Worm (Caenorhabditis elegans) whole organism, midembryonic: Measurements from ENCODE around the gene klp-7.

Source experiments
- T22C8.4 ChIP-seq: fragments of 200-800 bp; sonication (Bioruptor generic); IDR thresholded peaks from 2 replicates; pipeline ENCODE4 v1.3.6; 2022; ENCODE audit warnings: missing genetic modification characterization, missing compliant biosample characterization
- cog-1 ChIP-seq: sonication (generic microtip); optimal IDR thresholded peaks from 2 replicates; lab custom pipeline; 2016; ENCODE audit warnings: missing genetic modification characterization, missing compliant biosample characterization
- flt-1 ChIP-seq: fragments of 200-800 bp; sonication (Bioruptor generic); IDR thresholded peaks from 2 replicates; pipeline ENCODE4 v1.3.6; 2022; ENCODE audit warnings: missing genetic modification characterization, missing compliant biosample characterization
- klf-2 ChIP-seq: fragments of 200-800 bp; sonication (Bioruptor generic); conservative IDR thresholded peaks from 2 replicates; pipeline ENCODE4 v1.3.6; 2022; ENCODE audit warnings: missing genetic modification reagents, missing genetic modification characterization, missing compliant biosample characterization
- med-1 ChIP-seq: sonication (generic microtip); optimal IDR thresholded peaks from 2 replicates; lab custom pipeline; 2017; ENCODE audit warnings: missing genetic modification characterization, mild to moderate bottlenecking, missing compliant biosample characterization, antibody characterized with exemption, missing genetic modification reagents; ENCODE audit not compliant: insufficient read depth
- ref-1 ChIP-seq: fragments of 200-800 bp; sonication (Bioruptor generic); conservative IDR thresholded peaks from 2 replicates; pipeline ENCODE4 v1.3.6; 2022; ENCODE audit warnings: missing genetic modification reagents, missing genetic modification characterization, missing compliant biosample characterization
- tab-1 ChIP-seq: fragments of 200-800 bp; sonication (Bioruptor generic); IDR thresholded peaks from 2 replicates; pipeline ENCODE4 v1.3.6; 2022; ENCODE audit warnings: missing genetic modification characterization, missing compliant biosample characterization
- ztf-23 ChIP-seq: fragments of 200-800 bp; sonication (Bioruptor generic); IDR thresholded peaks from 2 replicates; pipeline ENCODE4 v1.3.6; 2022; ENCODE audit warnings: missing genetic modification reagents, missing genetic modification characterization, missing compliant biosample characterization
- ztf-29 ChIP-seq: fragments of 200-800 bp; sonication (Bioruptor generic); IDR thresholded peaks from 2 replicates; pipeline ENCODE4 v1.3.6; 2022; ENCODE audit warnings: missing genetic modification reagents, missing genetic modification characterization, missing compliant biosample characterization

klp-7 gene

ce11 chrIII:10794049-10794448 is 11.7 kb upstream of the klp-7 start, which contains the start of gene clec-163:
clec-163 (plus strand) TSS chrIII:10794349.
- TF ChIP-seq cog-1 (tag; lab: Kevin White, UChicago), result no peak
- TF ChIP-seq flt-1 (GFP tag; lab: Robert Waterston, UW), result no peak
- TF ChIP-seq T22C8.4 (GFP tag; lab: Robert Waterston, UW), result no peak
- no peak for TF ChIP-seq klf-2
- no peak for TF ChIP-seq med-1 (GFP tag; lab: Kevin White, UChicago)
- no peak for TF ChIP-seq ztf-23 (GFP tag; lab: Robert Waterston, UW)
- TF ChIP-seq ztf-29 (GFP tag; lab: Robert Waterston, UW), result no peak
- TF ChIP-seq ref-1 (GFP tag; lab: Robert Waterston, UW), result no peak
- TF ChIP-seq tab-1 (GFP tag; lab: Robert Waterston, UW), result no peak

- TF ChIP-seq ztf-23 (GFP tag; lab: Robert Waterston, UW), result no peak
- TF ChIP-seq tab-1 (GFP tag; lab: Robert Waterston, UW), result no peak
- TF ChIP-seq ref-1 (GFP tag; lab: Robert Waterston, UW), result no peak
- no peak for TF ChIP-seq cog-1 (tag; lab: Kevin White, UChicago)
- TF ChIP-seq klf-2, result no peak
These were observed 3.7 kb upstream of the klp-7 start, which contains the start of gene K11D9.3 for ce11 chrIII:10802032-10802431. K11D9.3 (minus strand) TSS chrIII:10802212.

ce11 chrIII:10805172-10805571 is 553 bp upstream of the klp-7 start:
- no peak for TF ChIP-seq ref-1 (GFP tag; lab: Robert Waterston, UW)
- TF ChIP-seq T22C8.4 (GFP tag; lab: Robert Waterston, UW), result no peak
- TF ChIP-seq klf-2, result no peak
- no peak for TF ChIP-seq ztf-23 (GFP tag; lab: Robert Waterston, UW)

ce11 chrIII:10806821-10807220 is 1.1 kb downstream of the klp-7 start:
- TF ChIP-seq med-1 (GFP tag; lab: Kevin White, UChicago) (no peak), T22C8.4 (GFP tag; lab: Robert Waterston, UW) (no peak), ref-1 (GFP tag; lab: Robert Waterston, UW) (no peak), ztf-29 (GFP tag; lab: Robert Waterston, UW) (no peak), flt-1 (GFP tag; lab: Robert Waterston, UW) (no peak), tab-1 (GFP tag; lab: Robert Waterston, UW) (no peak), klf-2 (no peak), ztf-23 (GFP tag; lab: Robert Waterston, UW) (no peak), cog-1 (tag; lab: Kevin White, UChicago) (no peak)

DNA sequence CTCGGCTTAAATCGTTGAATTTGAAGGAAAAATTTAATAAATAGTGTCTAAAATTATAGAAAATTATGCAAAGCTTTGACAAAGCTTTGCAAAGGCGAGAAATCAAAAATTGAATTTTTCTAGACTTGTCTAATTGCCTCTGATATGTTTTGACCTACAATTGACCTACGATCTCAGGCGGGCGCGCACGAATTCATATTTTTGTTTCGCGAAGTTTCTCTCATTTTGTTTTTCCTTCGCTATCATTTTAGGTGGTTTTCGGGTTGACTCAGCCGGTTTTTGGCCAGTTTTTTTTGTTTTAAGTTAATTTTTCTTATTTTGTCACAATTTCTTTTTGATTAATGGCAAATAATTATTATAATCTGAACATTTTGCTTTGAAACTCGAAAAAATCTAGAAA is 1.5 kb downstream of the klp-7 start:
- TF ChIP-seq ztf-29 (GFP tag; lab: Robert Waterston, UW), result no peak
- TF ChIP-seq T22C8.4 (GFP tag; lab: Robert Waterston, UW), result no peak
- no peak for TF ChIP-seq cog-1 (tag; lab: Kevin White, UChicago)
- TF ChIP-seq tab-1 (GFP tag; lab: Robert Waterston, UW), result no peak
- no peak for TF ChIP-seq med-1 (GFP tag; lab: Kevin White, UChicago)
- no peak for TF ChIP-seq klf-2

DNA sequence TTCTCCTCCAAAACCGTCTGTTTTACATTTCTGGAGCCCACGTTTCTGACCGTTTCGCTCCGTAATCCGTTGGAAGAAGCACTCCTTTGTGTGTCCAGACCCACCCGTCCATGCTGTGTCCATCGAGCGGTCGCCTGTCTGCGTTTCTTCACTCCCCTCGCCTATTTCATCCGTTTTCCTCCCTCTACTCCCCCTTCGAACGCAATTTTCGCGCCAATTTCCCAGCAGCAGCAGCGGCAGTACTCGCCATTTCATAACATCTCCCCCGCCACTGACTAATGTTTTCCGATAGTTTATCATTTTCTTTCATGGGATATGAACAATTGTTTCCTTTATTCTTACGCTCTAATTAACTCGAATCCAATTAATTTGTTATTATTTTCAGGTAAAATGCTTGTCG is 2.2 kb downstream of the klp-7 start:
- TF ChIP-seq tab-1 (GFP tag; lab: Robert Waterston, UW) (0 out of 2 replicates have a peak, but pooled peaks have one; percentile 36), ztf-23 (GFP tag; lab: Robert Waterston, UW) (peak; percentile 68; the same call in 1 of the 2 replicates), ztf-29 (GFP tag; lab: Robert Waterston, UW) (no peak)

- TF ChIP-seq ztf-23 (GFP tag; lab: Robert Waterston, UW) (no peak), cog-1 (tag; lab: Kevin White, UChicago) (no peak), med-1 (GFP tag; lab: Kevin White, UChicago) (no peak)
These were observed 3.1 kb downstream of the klp-7 start for ce11 chrIII:10808802-10809201.

ce11 chrIII:10809568-10809967 is 3.8 kb downstream of the klp-7 start:
- TF ChIP-seq T22C8.4 (GFP tag; lab: Robert Waterston, UW) (no peak), ztf-23 (GFP tag; lab: Robert Waterston, UW) (no peak), cog-1 (tag; lab: Kevin White, UChicago) (no peak), flt-1 (GFP tag; lab: Robert Waterston, UW) (no peak), med-1 (GFP tag; lab: Kevin White, UChicago) (no peak), klf-2 (no peak), ztf-29 (GFP tag; lab: Robert Waterston, UW) (no peak), ref-1 (GFP tag; lab: Robert Waterston, UW) (no peak), tab-1 (GFP tag; lab: Robert Waterston, UW) (no peak)

- TF ChIP-seq med-1 (GFP tag; lab: Kevin White, UChicago) (no peak), ztf-29 (GFP tag; lab: Robert Waterston, UW) (no peak), flt-1 (GFP tag; lab: Robert Waterston, UW) (no peak), ref-1 (GFP tag; lab: Robert Waterston, UW) (no peak), ztf-23 (GFP tag; lab: Robert Waterston, UW) (no peak), T22C8.4 (GFP tag; lab: Robert Waterston, UW) (no peak), klf-2 (no peak), cog-1 (tag; lab: Kevin White, UChicago) (no peak), tab-1 (GFP tag; lab: Robert Waterston, UW) (no peak)
These were observed 4.7 kb downstream of the klp-7 start for ce11 chrIII:10810483-10810836.
